Fruit fly (Drosophila melanogaster) whole organism, embryonic: Measurements from ENCODE around the gene Actn.

Experiments used
- Ada2b ChIP-seq: fragments of 200-800 bp; sonication (Bioruptor generic); IDR thresholded peaks from 2 replicates; pipeline ENCODE4 v1.3.6; 2022; ENCODE audit warnings: missing biosample characterization, missing genetic modification characterization
- Aef1 ChIP-seq: fragments of 200-800 bp; sonication (Bioruptor generic); IDR thresholded peaks from 3 replicates; pipeline ENCODE4 v1.3.6; 2022; ENCODE audit warnings: missing biosample characterization, missing genetic modification characterization
- B-H1 ChIP-seq: fragments of 200-800 bp; sonication (Bioruptor generic); IDR thresholded peaks from 3 replicates; pipeline ENCODE4 v1.3.6; 2022; ENCODE audit warnings: missing biosample characterization, missing genetic modification characterization
- CG10431 ChIP-seq: fragments of 200-800 bp; sonication (Bioruptor generic); optimal IDR thresholded peaks from 3 replicates; lab custom pipeline; 2018; ENCODE audit warnings: missing biosample characterization, mild to moderate bottlenecking, missing genetic modification characterization
- CG13123 ChIP-seq: fragments of 200-800 bp; sonication (Bioruptor generic); optimal IDR thresholded peaks from 2 replicates; lab custom pipeline; 2016; ENCODE audit warnings: missing biosample characterization, missing genetic modification characterization
- CG13296 ChIP-seq: fragments of 200-800 bp; sonication (Bioruptor generic); optimal IDR thresholded peaks from 3 replicates; lab custom pipeline; 2018; ENCODE audit warnings: missing biosample characterization, mild to moderate bottlenecking, missing genetic modification characterization
- CG13894 ChIP-seq: fragments of 200-800 bp; sonication (Bioruptor generic); optimal IDR thresholded peaks from 3 replicates; lab custom pipeline; 2018; ENCODE audit warnings: missing biosample characterization, mild to moderate bottlenecking, missing genetic modification characterization, moderate library complexity
- CG14441 ChIP-seq: fragments of 200-800 bp; sonication (Bioruptor generic); IDR thresholded peaks from 2 replicates; pipeline ENCODE4 v1.3.6; 2022; ENCODE audit warnings: missing biosample characterization, missing genetic modification characterization
- CG14710 ChIP-seq: fragments of 200-800 bp; sonication (Bioruptor generic); optimal IDR thresholded peaks from 3 replicates; lab custom pipeline; 2019; ENCODE audit warnings: missing biosample characterization, mild to moderate bottlenecking, missing genetic modification characterization, moderate library complexity
- CG1647 ChIP-seq: fragments of 200-800 bp; sonication (Bioruptor generic); optimal IDR thresholded peaks from 3 replicates; lab custom pipeline; 2016; ENCODE audit warnings: missing biosample characterization, missing genetic modification characterization
- CG3163 ChIP-seq: fragments of 200-800 bp; sonication (Bioruptor generic); optimal IDR thresholded peaks from 3 replicates; lab custom pipeline; 2016; ENCODE audit warnings: missing biosample characterization, missing genetic modification characterization
- CG34224 ChIP-seq: fragments of 200-800 bp; sonication (Bioruptor generic); IDR thresholded peaks from 3 replicates; pipeline ENCODE4 v1.3.6; 2022; ENCODE audit warnings: missing biosample characterization, missing genetic modification characterization; ENCODE audit not compliant: partially characterized antibody
- CG34376 ChIP-seq: fragments of 200-800 bp; sonication (Bioruptor generic); optimal IDR thresholded peaks from 2 replicates; lab custom pipeline; 2018; ENCODE audit warnings: missing biosample characterization, mild to moderate bottlenecking, missing genetic modification characterization
- CG4820 ChIP-seq: fragments of 200-800 bp; sonication (Bioruptor generic); optimal IDR thresholded peaks from 3 replicates; lab custom pipeline; 2016; ENCODE audit warnings: missing biosample characterization, missing genetic modification characterization
- CG5953 ChIP-seq: fragments of 200-800 bp; sonication (Bioruptor generic); IDR thresholded peaks from 2 replicates; pipeline ENCODE4 v1.3.6; 2022; ENCODE audit warnings: missing biosample characterization, missing genetic modification characterization
- CG8290 ChIP-seq, 3 experiments: fragments of 200-800 bp; sonication (Bioruptor generic); optimal IDR thresholded peaks; 2 replicates each; lab custom pipeline; 2016 to 2019; ENCODE audit warnings: missing biosample characterization in 3 of 3, missing genetic modification characterization in 3 of 3, mild to moderate bottlenecking in 2 of 3, moderate library complexity in 1 of 3
- CkIIα-i1 ChIP-seq: fragments of 200-800 bp; sonication (Bioruptor generic); IDR thresholded peaks from 2 replicates; pipeline ENCODE4 v1.3.6; 2022; ENCODE audit warnings: missing biosample characterization, missing genetic modification characterization
- Doc2 ChIP-seq: fragments of 200-800 bp; sonication (Bioruptor generic); IDR thresholded peaks from 2 replicates; pipeline ENCODE4 v1.3.6; 2022; ENCODE audit warnings: missing biosample characterization, missing genetic modification characterization
- Fer2 ChIP-seq: fragments of 200-800 bp; sonication (Bioruptor generic); optimal IDR thresholded peaks from 2 replicates; lab custom pipeline; 2018; ENCODE audit warnings: missing biosample characterization, mild to moderate bottlenecking, missing genetic modification characterization, moderate library complexity
- HLHmδ ChIP-seq: fragments of 200-800 bp; sonication (Bioruptor generic); optimal IDR thresholded peaks from 2 replicates; lab custom pipeline; 2018; ENCODE audit warnings: missing biosample characterization, mild to moderate bottlenecking, missing genetic modification characterization, moderate library complexity
- Hsf ChIP-seq: fragments of 200-800 bp; sonication (Bioruptor generic); optimal IDR thresholded peaks from 3 replicates; lab custom pipeline; 2016; ENCODE audit warnings: missing biosample characterization, missing genetic modification characterization
- Kr ChIP-seq: fragments of 200-800 bp; sonication (Bioruptor generic); optimal IDR thresholded peaks from 2 replicates; lab custom pipeline; 2017; ENCODE audit warnings: missing biosample characterization, mild to moderate bottlenecking, missing genetic modification characterization
- Pdp1 ChIP-seq, 2 experiments: fragments of 200-800 bp; sonication (Bioruptor generic); optimal IDR thresholded peaks; 3 replicates each; lab custom pipeline; 2016; ENCODE audit warnings: missing biosample characterization in 2 of 2, missing genetic modification characterization in 2 of 2, mild to moderate bottlenecking in 1 of 2, moderate library complexity in 1 of 2
- Poxn ChIP-seq: fragments of 200-800 bp; sonication (Bioruptor generic); IDR thresholded peaks from 2 replicates; pipeline ENCODE4 v1.3.6; 2022; ENCODE audit warnings: missing biosample characterization, missing genetic modification characterization
- Spps ChIP-seq: fragments of 200-800 bp; sonication (Bioruptor generic); optimal IDR thresholded peaks from 2 replicates; lab custom pipeline; 2018; ENCODE audit warnings: missing biosample characterization, mild to moderate bottlenecking, missing genetic modification characterization
- Trl ChIP-seq, 3 experiments: fragments of >200 bp in 2 of 3; fragments of 200-800 bp in 1 of 3; sonication (Bioruptor generic) in 1 of 3; optimal IDR thresholded peaks; 2 replicates in 1 of 3; 3 replicates in 2 of 3; lab custom pipeline; 2016 to 2017; ENCODE audit warnings: missing biosample characterization in 1 of 3, missing genetic modification characterization in 1 of 3
- amos ChIP-seq: fragments of 200-800 bp; sonication (Bioruptor generic); IDR thresholded peaks from 2 replicates; pipeline ENCODE4 v1.3.6; 2022; ENCODE audit warnings: missing biosample characterization, missing genetic modification characterization; ENCODE audit not compliant: partially characterized antibody
- bcd ChIP-seq: fragments of 200-800 bp; sonication (Bioruptor generic); optimal IDR thresholded peaks from 2 replicates; lab custom pipeline; 2017; ENCODE audit warnings: missing biosample characterization, mild to moderate bottlenecking, missing genetic modification characterization
- bowl ChIP-seq: fragments of 200-800 bp; sonication (Bioruptor generic); IDR thresholded peaks from 2 replicates; pipeline ENCODE4 v1.3.6; 2022; ENCODE audit warnings: missing biosample characterization, missing genetic modification characterization
- cato ChIP-seq: fragments of 200-800 bp; sonication (Bioruptor generic); optimal IDR thresholded peaks from 2 replicates; lab custom pipeline; 2016; ENCODE audit warnings: missing biosample characterization, missing genetic modification characterization, borderline replicate concordance
- cg ChIP-seq: fragments of 200-800 bp; sonication (Bioruptor generic); optimal IDR thresholded peaks from 3 replicates; lab custom pipeline; 2019; ENCODE audit warnings: missing biosample characterization, mild to moderate bottlenecking, missing genetic modification characterization, moderate library complexity
- chif ChIP-seq, 2 experiments: fragments of 200-800 bp; sonication (Bioruptor generic); optimal IDR thresholded peaks; 3 replicates each; lab custom pipeline; 2016; ENCODE audit warnings: missing biosample characterization in 2 of 2, missing genetic modification characterization in 2 of 2
- chinmo ChIP-seq: fragments of 200-800 bp; sonication (Bioruptor generic); IDR thresholded peaks from 4 replicates; pipeline ENCODE4 v1.3.6; 2022; ENCODE audit warnings: missing biosample characterization, missing genetic modification characterization; ENCODE audit not compliant: partially characterized antibody
- chm ChIP-seq: fragments of 200-800 bp; sonication (Bioruptor generic); IDR thresholded peaks from 2 replicates; pipeline ENCODE4 v1.3.6; 2022; ENCODE audit warnings: missing biosample characterization, missing genetic modification characterization
- cwo ChIP-seq: fragments of 200-800 bp; sonication (Bioruptor generic); optimal IDR thresholded peaks from 3 replicates; lab custom pipeline; 2017; ENCODE audit warnings: missing biosample characterization, missing genetic modification characterization, mild to moderate bottlenecking, moderate library complexity, missing genetic modification reagents
- dati ChIP-seq: fragments of 200-800 bp; sonication (Bioruptor generic); IDR thresholded peaks from 2 replicates; pipeline ENCODE4 v1.3.6; 2022; ENCODE audit warnings: missing biosample characterization, missing genetic modification characterization
- exex ChIP-seq: fragments of 200-800 bp; sonication (Bioruptor generic); optimal IDR thresholded peaks from 4 replicates; lab custom pipeline; 2018; ENCODE audit warnings: missing biosample characterization, mild to moderate bottlenecking, missing genetic modification characterization, moderate library complexity
- gfzf ChIP-seq: fragments of 200-800 bp; sonication (Bioruptor generic); optimal IDR thresholded peaks from 2 replicates; lab custom pipeline; 2016; ENCODE audit warnings: missing biosample characterization, mild to moderate bottlenecking, missing genetic modification characterization, moderate library complexity
- grn ChIP-seq: fragments of 200-800 bp; sonication (Bioruptor generic); optimal IDR thresholded peaks from 3 replicates; lab custom pipeline; 2017; ENCODE audit warnings: missing biosample characterization, missing genetic modification characterization
- maf-S ChIP-seq: fragments of 200-800 bp; sonication (Bioruptor generic); optimal IDR thresholded peaks from 2 replicates; lab custom pipeline; 2016; ENCODE audit warnings: missing biosample characterization, missing genetic modification characterization
- odd ChIP-seq: fragments of 200-800 bp; sonication (Bioruptor generic); optimal IDR thresholded peaks from 2 replicates; lab custom pipeline; 2017; ENCODE audit warnings: missing biosample characterization, mild to moderate bottlenecking, missing genetic modification characterization
- pho ChIP-seq: fragments of 200-800 bp; sonication (Bioruptor generic); optimal IDR thresholded peaks from 2 replicates; lab custom pipeline; 2016; ENCODE audit warnings: missing biosample characterization, missing genetic modification characterization
- sens ChIP-seq: fragments of 200-800 bp; sonication (Bioruptor generic); peaks from one replicate; lab custom pipeline; 2016; ENCODE audit warnings: missing biosample characterization, missing genetic modification characterization
- stwl ChIP-seq: fragments of 200-800 bp; sonication (Bioruptor generic); optimal IDR thresholded peaks from 3 replicates; lab custom pipeline; 2018; ENCODE audit warnings: missing biosample characterization, mild to moderate bottlenecking, missing genetic modification characterization, moderate library complexity
- sug ChIP-seq: fragments of 200-800 bp; optimal IDR thresholded peaks from 2 replicates; lab custom pipeline; 2019; ENCODE audit warnings: missing biosample characterization, mild to moderate bottlenecking, missing genetic modification characterization, moderate library complexity
- tap ChIP-seq: fragments of 200-800 bp; optimal IDR thresholded peaks from 3 replicates; lab custom pipeline; 2019; ENCODE audit warnings: missing biosample characterization, mild to moderate bottlenecking, missing genetic modification characterization, moderate library complexity
- tgo ChIP-seq: fragments of 200-800 bp; sonication (Bioruptor generic); IDR thresholded peaks from 3 replicates; pipeline ENCODE4 v1.3.6; 2022; ENCODE audit warnings: missing biosample characterization, missing genetic modification characterization
- z ChIP-seq: fragments of 200-800 bp; sonication (Bioruptor generic); IDR thresholded peaks from 3 replicates; pipeline ENCODE4 v1.3.6; 2022; ENCODE audit warnings: missing biosample characterization, missing genetic modification characterization

The Actn gene

DNA sequence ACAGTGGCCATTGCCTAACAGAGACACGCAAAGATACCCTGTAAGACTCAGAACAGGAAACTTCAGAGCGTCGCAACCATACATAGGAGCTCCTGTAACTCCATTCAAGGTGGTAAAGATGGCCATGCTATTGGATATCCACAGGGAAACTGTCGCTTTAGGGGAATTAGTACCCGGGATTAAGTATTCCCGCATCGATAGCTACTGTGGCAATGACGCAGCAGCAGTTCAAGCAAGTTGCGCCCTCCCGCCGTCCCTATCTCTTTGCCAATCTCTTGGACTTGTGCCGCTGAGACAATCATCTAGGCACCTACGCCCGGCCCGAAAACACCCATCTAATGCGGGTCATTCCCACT, 28.6 kb upstream of the Actn start (continued):
- TF ChIP-seq CG14441 (GFP tag; lab: Robert Waterston, UW) (peak; percentile 75), Spps (tag; lab: Kevin White, UChicago) (no peak), pho (peak; percentile 25), Doc2 (peak; percentile 14; the same call in 1 of the 2 replicates), Hsf (GFP tag; lab: Kevin White, UChicago) (peak; percentile 39), maf-S (peak; percentile 54), Aef1 (GFP tag; lab: Robert Waterston, UW) (peak; percentile 77), CG10431 (no peak), Poxn (GFP tag; lab: Robert Waterston, UW) (peak; percentile 22; the same call in 1 of the 2 replicates), Kr (no peak), tgo (GFP tag; lab: Robert Waterston, UW) (peak; percentile 78), Fer2 (tag; lab: Kevin White, UChicago) (peak; percentile 33), sug (tag; lab: Kevin White, UChicago) (peak; percentile 66), CG14710 (tag; lab: Kevin White, UChicago) (no peak), chif (GFP tag; optimal IDR thresholded peaks at IDR 0.05; lab: Kevin White, UChicago) (peak in 1 of 2 experiments; percentile 43), CG34224 (GFP tag; lab: Robert Waterston, UW) (no peak), sens (GFP tag; lab: Kevin White, UChicago) (peak; percentile 79), dati (GFP tag; lab: Robert Waterston, UW) (no peak), HLHmδ (GFP tag; lab: Kevin White, UChicago) (no peak), stwl (tag; lab: Kevin White, UChicago) (no peak), bcd (GFP tag; lab: Kevin White, UChicago) (peak; percentile 65), CG5953 (no peak), bowl (no peak), CG1647 (GFP tag; lab: Kevin White, UChicago) (peak; percentile 28), gfzf (GFP tag; lab: Kevin White, UChicago) (no peak), CG13296 (GFP tag; lab: Kevin White, UChicago) (peak; percentile 68), tap (tag; lab: Kevin White, UChicago) (peak; percentile 57), chm (GFP tag; lab: Robert Waterston, UW) (0 out of 2 replicates have a peak, but pooled peaks have one; percentile 38), CG8290 (GFP tag; optimal IDR thresholded peaks at IDR 0.05; lab: Kevin White, UChicago) (peak; percentile 45), CG8290 (tag; optimal IDR thresholded peaks at IDR 0.05; lab: Kevin White, UChicago) (peak in 1 of 2 experiments; percentile 75), CG13123 (GFP tag; lab: Kevin White, UChicago) (no peak), B-H1 (GFP tag; lab: Robert Waterston, UW) (peak; percentile 47; the same call in 2 of the 3 replicates), CkIIα-i1 (GFP tag; lab: Robert Waterston, UW) (no peak), Ada2b (peak; percentile 76), odd (GFP tag; lab: Kevin White, UChicago) (no peak)

DNA sequence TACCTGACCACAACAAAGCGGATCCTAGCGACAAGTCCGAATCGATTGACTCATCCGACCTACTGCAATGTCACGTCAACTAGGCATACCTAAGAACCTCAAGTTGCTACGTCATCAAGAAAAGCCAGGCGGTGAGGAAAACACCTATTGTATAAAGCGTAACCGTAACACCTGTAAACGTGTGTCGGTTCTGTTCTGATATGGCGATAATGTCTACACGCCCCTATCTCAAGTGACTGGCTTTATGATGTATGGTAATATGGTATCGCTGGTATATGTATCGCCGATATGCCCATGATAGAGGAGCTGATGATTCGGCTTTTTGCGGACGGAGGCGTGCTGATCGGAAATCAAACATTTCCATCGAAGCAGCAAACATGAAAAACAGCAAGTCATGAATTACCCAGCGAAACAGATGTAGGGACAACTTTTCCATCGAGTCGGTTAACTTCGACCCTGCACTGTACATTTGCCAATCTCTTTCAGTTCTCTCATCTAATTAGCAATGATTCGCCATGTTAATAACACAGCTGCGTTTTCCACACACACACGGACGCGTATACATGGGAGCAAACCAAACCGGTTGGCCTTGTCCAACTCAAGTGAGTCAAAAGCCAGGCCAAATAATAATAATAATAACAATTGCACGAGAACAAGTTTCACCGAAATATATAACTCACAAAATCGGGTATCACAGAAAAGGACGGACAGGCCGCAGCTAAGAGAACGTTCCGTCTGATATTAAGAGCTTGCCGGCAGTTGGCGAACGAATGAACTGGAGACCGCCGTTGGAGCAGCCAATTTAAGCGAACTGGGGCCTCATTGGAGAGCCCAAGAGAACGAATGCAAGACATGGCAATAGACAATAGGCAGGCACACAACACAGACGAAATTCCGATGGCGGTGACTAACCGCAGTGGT, 27.9 kb upstream of the Actn start:
- TF ChIP-seq cwo (peak; percentile 34), grn (peak; percentile 63), CG34376 (GFP tag; lab: Kevin White, UChicago) (peak; percentile 37), CG3163 (peak; percentile 78), Trl (optimal IDR thresholded peaks at IDR 0.05; lab: Kevin White, UChicago) (peak; percentile 12 to 54), Trl (GFP tag; optimal IDR thresholded peaks at IDR 0.05; lab: Kevin White, UChicago) (no peak), exex (tag; lab: Kevin White, UChicago) (peak; percentile 28), CG4820 (GFP tag; lab: Kevin White, UChicago) (no peak), z (GFP tag; lab: Robert Waterston, UW) (no peak), CG13894 (tag; lab: Kevin White, UChicago) (peak; percentile 42), cg (GFP tag; lab: Kevin White, UChicago) (peak; percentile 11), chinmo (peak; percentile 80; the same call in 1 of the 4 replicates), amos (0 out of 2 replicates have a peak, but pooled peaks have one; percentile 6), cato (GFP tag; lab: Kevin White, UChicago) (no peak), Pdp1 (GFP tag; optimal IDR thresholded peaks at IDR 0.05; lab: Kevin White, UChicago) (peak in 1 of 2 experiments; percentile 71)
